Worm (Caenorhabditis elegans): ENCODE results near the gene him-8.

Gene him-8

DNA sequence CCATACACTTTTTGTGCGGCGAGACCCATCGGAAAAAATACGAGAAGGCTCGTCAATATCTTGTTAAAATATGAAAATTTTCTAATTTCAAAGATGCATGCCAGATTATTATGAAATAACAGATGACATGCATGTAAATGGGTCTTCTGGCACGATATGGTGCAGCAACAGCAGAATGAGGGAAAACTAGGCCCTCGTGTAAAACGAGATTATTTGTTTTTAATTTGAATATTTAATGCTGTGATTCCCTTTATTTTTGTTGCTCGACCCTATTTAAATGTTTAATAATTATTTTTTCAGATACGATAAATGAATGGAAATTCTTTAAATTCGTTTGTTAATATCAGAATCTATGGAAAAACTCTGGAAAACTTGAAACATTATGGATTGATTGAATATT, at the start of gene him-8:
Gene him-8 (plus strand): TSS at position 301 of the 400 bp plus-strand sequence.
- TF ChIP-seq nhr-28 (tag; optimal IDR thresholded peaks at IDR 0.05): no peak
- no peak for TF ChIP-seq snpc-4 (tag; optimal IDR thresholded peaks at IDR 0.05)
- TF ChIP-seq mef-2 (tag; optimal IDR thresholded peaks at IDR 0.05): no peak

DNA sequence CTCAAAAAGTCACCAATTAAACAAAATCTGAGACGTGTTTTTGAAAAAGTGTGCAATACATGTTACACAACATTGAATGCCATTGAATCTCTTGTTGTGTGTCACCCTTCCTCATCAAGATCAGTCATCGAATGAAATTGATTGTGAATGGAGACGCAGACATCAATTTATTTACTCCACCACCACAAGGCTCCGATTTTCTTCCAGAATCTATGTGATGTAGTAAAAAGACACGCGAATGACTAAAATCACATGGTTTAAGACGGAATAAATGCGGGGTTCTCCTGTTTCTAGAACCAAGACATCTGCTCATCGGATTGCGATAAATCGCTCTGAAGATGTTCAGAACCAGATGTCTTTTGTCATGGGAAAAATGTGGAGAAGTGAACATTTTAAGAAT, 49.0 kb upstream of the him-8 start:
- TF ChIP-seq alr-1 (tag; optimal IDR thresholded peaks at IDR 0.05; ENCODE audit: borderline replicate concordance): no peak
- no peak for TF ChIP-seq vab-15 (tag; optimal IDR thresholded peaks at IDR 0.05)
- TF ChIP-seq lin-39 (tag; optimal IDR thresholded peaks at IDR 0.05): no peak
- TF ChIP-seq hlh-17 (GFP tag; optimal IDR thresholded peaks at IDR 0.05; ENCODE audit: borderline replicate concordance): no peak
- no peak for TF ChIP-seq sup-37 (GFP tag; optimal IDR thresholded peaks at IDR 0.05)
- peak; percentile 51 for TF ChIP-seq rnt-1 (tag; optimal IDR thresholded peaks at IDR 0.05)
- TF ChIP-seq unc-98 (GFP tag; IDR thresholded peaks at IDR 0.05): no peak
- TF ChIP-seq mdl-1 (tag; optimal IDR thresholded peaks at IDR 0.05): no peak
- TF ChIP-seq sptf-1 (tag; optimal IDR thresholded peaks at IDR 0.05): no peak
- TF ChIP-seq mef-2 (tag; optimal IDR thresholded peaks at IDR 0.05): peak; percentile 10
- no peak for TF ChIP-seq unc-62 (GFP tag; optimal IDR thresholded peaks at IDR 0.05)
- TF ChIP-seq hpl-2 (GFP tag; optimal IDR thresholded peaks at IDR 0.05): no peak
- TF ChIP-seq ceh-88 (GFP tag; IDR thresholded peaks at IDR 0.05): no peak
- TF ChIP-seq snpc-4 (tag; optimal IDR thresholded peaks at IDR 0.05): no peak
- no peak for TF ChIP-seq hlh-4 (tag; optimal IDR thresholded peaks at IDR 0.05)
- no peak for TF ChIP-seq elt-3 (tag; optimal IDR thresholded peaks at IDR 0.05)
- TF ChIP-seq lin-13 (GFP tag; optimal IDR thresholded peaks at IDR 0.05): no peak
- no peak for TF ChIP-seq unc-86 (tag; optimal IDR thresholded peaks at IDR 0.05)
- no peak for TF ChIP-seq xbp-1 (tag; optimal IDR thresholded peaks at IDR 0.05)
- no peak for TF ChIP-seq aha-1 (tag; optimal IDR thresholded peaks at IDR 0.05)
- no peak for TF ChIP-seq unc-30 (tag; optimal IDR thresholded peaks at IDR 0.05)
- no peak for TF ChIP-seq sox-4 (tag; optimal IDR thresholded peaks at IDR 0.05)
- peak; percentile 69 for TF ChIP-seq lin-14 (GFP tag; optimal IDR thresholded peaks at IDR 0.05)
- no peak for TF ChIP-seq F16B12.6 (tag; optimal IDR thresholded peaks at IDR 0.05)
- TF ChIP-seq efl-1 (optimal IDR thresholded peaks at IDR 0.05): no peak
- TF ChIP-seq efl-1 (GFP tag; optimal IDR thresholded peaks at IDR 0.05 in 1 of 2): peak in 1 of 2 experiments; percentile 78
- no peak for TF ChIP-seq nhr-76 (tag; optimal IDR thresholded peaks at IDR 0.05)
- no peak for TF ChIP-seq pqm-1 (tag; optimal IDR thresholded peaks at IDR 0.05)
- TF ChIP-seq egl-13 (tag; optimal IDR thresholded peaks at IDR 0.05): no peak
- TF ChIP-seq C16A3.4 (tag; optimal IDR thresholded peaks at IDR 0.05): no peak
- no peak for TF ChIP-seq swsn-7 (tag; optimal IDR thresholded peaks at IDR 0.05)
- no peak for TF ChIP-seq lin-15B (tag; optimal IDR thresholded peaks at IDR 0.05)
- TF ChIP-seq ceh-8 (GFP tag; optimal IDR thresholded peaks at IDR 0.05): no peak
- TF ChIP-seq unc-130 (tag; optimal IDR thresholded peaks at IDR 0.05): peak; percentile 50
- peak; percentile 99 for TF ChIP-seq dsc-1 (tag; optimal IDR thresholded peaks at IDR 0.05)
- no peak for TF ChIP-seq mab-9 (GFP tag; IDR thresholded peaks at IDR 0.05)
- TF ChIP-seq nhr-19 (GFP tag; conservative IDR thresholded peaks at IDR 0.05): no peak; the same call in 1 of the 2 replicates
- TF ChIP-seq ceh-82 (tag; optimal IDR thresholded peaks at IDR 0.05): no peak
- peak; percentile 94 for TF ChIP-seq fkh-4 (tag; optimal IDR thresholded peaks at IDR 0.05; ENCODE audit: borderline replicate concordance)
- TF ChIP-seq jun-1 (tag; optimal IDR thresholded peaks at IDR 0.05): no peak
- no peak for TF ChIP-seq ztf-4 (tag; optimal IDR thresholded peaks at IDR 0.05)
- no peak for TF ChIP-seq zag-1 (tag; optimal IDR thresholded peaks at IDR 0.05)
- no peak for TF ChIP-seq tlp-1 (tag; optimal IDR thresholded peaks at IDR 0.05)
- TF ChIP-seq lir-3 (tag; optimal IDR thresholded peaks at IDR 0.05; ENCODE audit: poor library complexity): no peak
- TF ChIP-seq nhr-28 (tag; optimal IDR thresholded peaks at IDR 0.05): no peak
- TF ChIP-seq lin-35 (GFP tag; optimal IDR thresholded peaks at IDR 0.05): no peak
- TF ChIP-seq dpl-1 (GFP tag; optimal IDR thresholded peaks at IDR 0.05): no peak
- TF ChIP-seq efl-3 (GFP tag; optimal IDR thresholded peaks at IDR 0.05): no peak
- TF ChIP-seq nhr-90 (tag; optimal IDR thresholded peaks at IDR 0.05; ENCODE audit: poor library complexity): no peak
- TF ChIP-seq Y116A8C.19 (tag; optimal IDR thresholded peaks at IDR 0.05; ENCODE audit: borderline replicate concordance): no peak
- TF ChIP-seq fkh-10 (GFP tag; optimal IDR thresholded peaks at IDR 0.05): no peak

Measured in whole organism, L1 larva.